Fruit fly (Drosophila melanogaster): ENCODE measurements around the gene JhI-21.
A peak's percentile ranks its signal among the peaks of the same experiment; 100 is the strongest.

JhI-21 gene

DNA sequence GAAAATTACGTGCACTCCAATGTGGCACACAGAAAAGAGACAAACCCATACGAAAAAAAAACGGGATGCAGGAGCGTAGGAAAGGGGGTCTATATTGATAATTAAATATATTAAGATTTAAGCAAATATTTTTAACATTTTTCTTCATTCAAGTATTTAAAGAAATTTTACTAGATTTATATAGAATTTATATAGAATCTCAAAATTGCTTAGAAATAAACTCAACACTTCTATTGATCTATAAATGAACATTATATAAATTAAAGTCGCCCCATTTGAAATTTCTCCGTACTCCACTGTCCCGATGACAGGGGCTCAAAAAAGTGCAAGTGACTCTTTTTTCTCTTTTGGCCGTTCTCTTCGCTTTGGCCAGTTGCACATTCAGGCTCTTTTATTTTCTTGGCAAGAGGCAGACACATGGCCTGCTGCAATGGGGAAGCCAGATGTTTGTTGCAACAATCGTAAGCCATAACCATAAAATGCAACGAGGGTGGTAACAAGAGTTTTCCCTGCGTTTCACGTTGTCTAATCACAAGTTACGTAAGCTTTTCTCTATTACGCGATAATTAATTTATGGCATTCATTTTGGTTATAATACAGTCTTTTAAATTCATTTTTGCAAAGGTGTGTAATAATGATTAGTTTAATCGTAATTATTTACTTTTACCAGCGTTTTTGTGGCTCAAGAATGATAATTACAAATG is 10.0 kb upstream of the JhI-21 start (continued):
- TF ChIP-seq CG17359 (tag; optimal IDR thresholded peaks at IDR 0.05): peak; percentile 30
- no peak for TF ChIP-seq Bdp1 (GFP tag; optimal IDR thresholded peaks at IDR 0.05)
- TF ChIP-seq mld (GFP tag; IDR thresholded peaks at IDR 0.05; ENCODE audit: partially characterized antibody): no peak
- 0 out of 2 replicates have a peak, but pooled peaks have one; percentile 39 for TF ChIP-seq CG4404 (GFP tag; IDR thresholded peaks at IDR 0.05)
- no peak for TF ChIP-seq hbn (GFP tag; IDR thresholded peaks at IDR 0.05; ENCODE audit: partially characterized antibody)
- TF ChIP-seq pan (optimal IDR thresholded peaks at IDR 0.05): no peak
- TF ChIP-seq pan (GFP tag; optimal IDR thresholded peaks at IDR 0.05 in 1 of 2, IDR thresholded peaks at IDR 0.05 in 1 of 2): no peak
- TF ChIP-seq sd (tag; optimal IDR thresholded peaks at IDR 0.05): no peak
- TF ChIP-seq so (GFP tag; IDR thresholded peaks at IDR 0.05): no peak
- TF ChIP-seq gcm2 (GFP tag; optimal IDR thresholded peaks at IDR 0.05): no peak
- TF ChIP-seq CG15479 (GFP tag; optimal IDR thresholded peaks at IDR 0.05): no peak
- TF ChIP-seq HHEX (GFP tag; optimal IDR thresholded peaks at IDR 0.05): no peak
- TF ChIP-seq fu2 (GFP tag; optimal IDR thresholded peaks at IDR 0.05): no peak
- TF ChIP-seq CG4820 (GFP tag; optimal IDR thresholded peaks at IDR 0.05): no peak
- peak; percentile 78 for TF ChIP-seq CG33557 (GFP tag; optimal IDR thresholded peaks at IDR 0.05)
- TF ChIP-seq CG7987 (GFP tag; optimal IDR thresholded peaks at IDR 0.05): no peak
- no peak for TF ChIP-seq CG33213 (GFP tag; optimal IDR thresholded peaks at IDR 0.05)
- TF ChIP-seq CG6272 (GFP tag; IDR thresholded peaks at IDR 0.05): no peak
- TF ChIP-seq CG1529 (GFP tag; optimal IDR thresholded peaks at IDR 0.05): peak; percentile 24
- TF ChIP-seq Elba2 (GFP tag; optimal IDR thresholded peaks at IDR 0.05): no peak
- no peak for TF ChIP-seq CG7745 (tag; optimal IDR thresholded peaks at IDR 0.05)
- TF ChIP-seq gro (GFP tag; optimal IDR thresholded peaks at IDR 0.05): no peak
- TF ChIP-seq Tbp (GFP tag; optimal IDR thresholded peaks at IDR 0.05): no peak
- no peak for TF ChIP-seq CG8089 (GFP tag; optimal IDR thresholded peaks at IDR 0.05)
- no peak for TF ChIP-seq Abd-B (GFP tag; optimal IDR thresholded peaks at IDR 0.05)
- TF ChIP-seq sens-2 (GFP tag; IDR thresholded peaks at IDR 0.05): no peak
- no peak for TF ChIP-seq slou (GFP tag; optimal IDR thresholded peaks at IDR 0.05)
- no peak for TF ChIP-seq eve (GFP tag; optimal IDR thresholded peaks at IDR 0.05)
- peak; percentile 15 for TF ChIP-seq corto (GFP tag; optimal IDR thresholded peaks at IDR 0.05)
- no peak for TF ChIP-seq CG3065 (GFP tag; optimal IDR thresholded peaks at IDR 0.05)
- no peak for TF ChIP-seq HLHmδ (GFP tag; optimal IDR thresholded peaks at IDR 0.05)
- no peak for TF ChIP-seq GATAe (GFP tag; conservative IDR thresholded peaks at IDR 0.05)
- TF ChIP-seq CG5953 (GFP tag; IDR thresholded peaks at IDR 0.05): no peak
- no peak for TF ChIP-seq CG10565 (GFP tag; optimal IDR thresholded peaks at IDR 0.05)
- TF ChIP-seq CG6175 (GFP tag; IDR thresholded peaks at IDR 0.05): no peak
- TF ChIP-seq CG8765 (GFP tag; IDR thresholded peaks at IDR 0.05): no peak
- TF ChIP-seq Ets65A (GFP tag): no peak
- peak; percentile 50 for TF ChIP-seq row (GFP tag; IDR thresholded peaks at IDR 0.05)
- TF ChIP-seq Side (GFP tag; optimal IDR thresholded peaks at IDR 0.05): no peak
- no peak for TF ChIP-seq tup (GFP tag; optimal IDR thresholded peaks at IDR 0.05)
- TF ChIP-seq Rx (GFP tag; IDR thresholded peaks at IDR 0.05): no peak
- TF ChIP-seq CG11504 (tag; optimal IDR thresholded peaks at IDR 0.05): no peak
- peak; percentile 71 for TF ChIP-seq CG3163 (GFP tag; optimal IDR thresholded peaks at IDR 0.05)
- no peak for TF ChIP-seq zen2 (GFP tag; IDR thresholded peaks at IDR 0.05; ENCODE audit: partially characterized antibody)
- TF ChIP-seq crol (GFP tag; IDR thresholded peaks at IDR 0.05): no peak
- no peak for TF ChIP-seq CG2678 (tag; optimal IDR thresholded peaks at IDR 0.05)
- no peak for TF ChIP-seq CG16813 (GFP tag; IDR thresholded peaks at IDR 0.05; ENCODE audit: partially characterized antibody)
- TF ChIP-seq Blimp-1 (GFP tag; optimal IDR thresholded peaks at IDR 0.05): peak; percentile 90
- TF ChIP-seq CG12219 (GFP tag; optimal IDR thresholded peaks at IDR 0.05): no peak
- TF ChIP-seq dysf (GFP tag; IDR thresholded peaks at IDR 0.05): no peak
- no peak for TF ChIP-seq CG17912 (GFP tag; optimal IDR thresholded peaks at IDR 0.05)
